Worm (Caenorhabditis elegans): ENCODE data around the gene pkd-2.
A peak's percentile ranks its signal among the peaks of the same experiment; 100 is the strongest.

The pkd-2 gene

ce11 chrIV:15234943-15235605, at the start of gene pkd-2:
TSS of gene pkd-2 (minus strand) at chrIV:15234993.
- TF ChIP-seq unc-39 (tag; optimal IDR thresholded peaks at IDR 0.05), result no peak
- TF ChIP-seq fkh-2 (tag; optimal IDR thresholded peaks at IDR 0.05), result no peak
- no peak for TF ChIP-seq nhr-25 (tag; optimal IDR thresholded peaks at IDR 0.05)
- peak; percentile 6 for TF ChIP-seq pqm-1 (tag; optimal IDR thresholded peaks at IDR 0.05)
- TF ChIP-seq snpc-4 (tag; optimal IDR thresholded peaks at IDR 0.05), result peak; percentile 79
- no peak for TF ChIP-seq nhr-28 (tag; optimal IDR thresholded peaks at IDR 0.05)
- peak; percentile 23 for TF ChIP-seq elt-2 (tag; optimal IDR thresholded peaks at IDR 0.05)
- no peak for TF ChIP-seq elt-3 (tag; optimal IDR thresholded peaks at IDR 0.05)
- TF ChIP-seq nfya-1 (tag; optimal IDR thresholded peaks at IDR 0.05; ENCODE audit: insufficient read depth), result no peak
- no peak for TF ChIP-seq egl-5 (tag; optimal IDR thresholded peaks at IDR 0.05)

ce11 chrIV:15283617-15284016, 48.8 kb upstream of the pkd-2 start:
- no peak for TF ChIP-seq nhr-67 (tag; optimal IDR thresholded peaks at IDR 0.05)
- no peak for TF ChIP-seq ceh-82 (tag; optimal IDR thresholded peaks at IDR 0.05)
- no peak for TF ChIP-seq lsy-12 (tag; optimal IDR thresholded peaks at IDR 0.05)
- no peak for TF ChIP-seq nhr-23 (tag; optimal IDR thresholded peaks at IDR 0.05)
- TF ChIP-seq nhr-76 (tag; optimal IDR thresholded peaks at IDR 0.05), result no peak
- TF ChIP-seq nhr-237 (tag; optimal IDR thresholded peaks at IDR 0.05), result no peak
- TF ChIP-seq tbx-2 (tag; optimal IDR thresholded peaks at IDR 0.05), result no peak
- TF ChIP-seq fos-1 (tag; optimal IDR thresholded peaks at IDR 0.05), result no peak

- no peak for TF ChIP-seq elt-2 (tag; optimal IDR thresholded peaks at IDR 0.05)
- TF ChIP-seq aly-2 (tag; optimal IDR thresholded peaks at IDR 0.05), result no peak
- no peak for TF ChIP-seq pha-4 (tag; optimal IDR thresholded peaks at IDR 0.05)
Measured at ce11 chrIV:15280219-15280618, 45.4 kb upstream of the pkd-2 start.

- TF ChIP-seq nhr-11 (tag; optimal IDR thresholded peaks at IDR 0.05) (no peak), hmg-11 (tag; optimal IDR thresholded peaks at IDR 0.05) (no peak), mml-1 (tag; optimal IDR thresholded peaks at IDR 0.05) (no peak), aly-2 (tag; optimal IDR thresholded peaks at IDR 0.05) (no peak), eor-1 (tag; optimal IDR thresholded peaks at IDR 0.05) (no peak), ceh-16 (tag; optimal IDR thresholded peaks at IDR 0.05) (no peak), nhr-237 (tag; optimal IDR thresholded peaks at IDR 0.05) (no peak), nhr-43 (tag; optimal IDR thresholded peaks at IDR 0.05; ENCODE audit: poor library complexity, severe bottlenecking) (no peak), tbx-2 (tag; optimal IDR thresholded peaks at IDR 0.05) (no peak)
Measured at ce11 chrIV:15275363-15275854, 40.6 kb upstream of the pkd-2 start, which contains the start of gene ccg-1. TSS of gene ccg-1 (minus strand) at chrIV:15275804.

ce11 chrIV:15274063-15274462, 39.3 kb upstream of the pkd-2 start:
- peak; percentile 7 for TF ChIP-seq nhr-11 (tag; optimal IDR thresholded peaks at IDR 0.05)
- no peak for TF ChIP-seq fos-1 (tag; optimal IDR thresholded peaks at IDR 0.05)
- peak; percentile 20 for TF ChIP-seq nfya-1 (tag; optimal IDR thresholded peaks at IDR 0.05; ENCODE audit: insufficient read depth)
- TF ChIP-seq lin-39 (tag; optimal IDR thresholded peaks at IDR 0.05), result peak; percentile 16

ce11 chrIV:15259548-15259947, 24.8 kb upstream of the pkd-2 start, which contains the start of gene Y73F8A.5:
TSS of gene Y73F8A.5 (plus strand) at chrIV:15259868.
- no peak for TF ChIP-seq nhr-12 (tag; optimal IDR thresholded peaks at IDR 0.05)
- no peak for TF ChIP-seq egl-5 (tag; optimal IDR thresholded peaks at IDR 0.05)
- peak; percentile 65 for TF ChIP-seq hmg-11 (tag; optimal IDR thresholded peaks at IDR 0.05)
- no peak for TF ChIP-seq R02D3.7 (tag; optimal IDR thresholded peaks at IDR 0.05)
- TF ChIP-seq lin-15B (tag; optimal IDR thresholded peaks at IDR 0.05), result no peak
- no peak for TF ChIP-seq aly-2 (tag; optimal IDR thresholded peaks at IDR 0.05)
- TF ChIP-seq pha-4 (tag; optimal IDR thresholded peaks at IDR 0.05), result no peak
- TF ChIP-seq nfya-1 (tag; optimal IDR thresholded peaks at IDR 0.05; ENCODE audit: insufficient read depth), result peak; percentile 51
- no peak for TF ChIP-seq ceh-28 (tag; optimal IDR thresholded peaks at IDR 0.05)
- TF ChIP-seq egl-27 (tag; optimal IDR thresholded peaks at IDR 0.05), result no peak
- TF ChIP-seq nhr-28 (tag; optimal IDR thresholded peaks at IDR 0.05), result no peak
- no peak for TF ChIP-seq ZK546.5 (tag; optimal IDR thresholded peaks at IDR 0.05)
- TF ChIP-seq fkh-10 (GFP tag; optimal IDR thresholded peaks at IDR 0.05), result peak; percentile 25
- no peak for TF ChIP-seq ztf-4 (tag; optimal IDR thresholded peaks at IDR 0.05)
- no peak for TF ChIP-seq lsy-12 (tag; optimal IDR thresholded peaks at IDR 0.05)
- no peak for TF ChIP-seq tbx-2 (tag; optimal IDR thresholded peaks at IDR 0.05)
- TF ChIP-seq lin-39 (tag; optimal IDR thresholded peaks at IDR 0.05), result peak; percentile 49
- no peak for TF ChIP-seq sea-2 (GFP tag; optimal IDR thresholded peaks at IDR 0.05)
